Worm (Caenorhabditis elegans) whole organism, L4 larva: ENCODE data around the gene F23F12.3.

Experiments
- D1046.2 ChIP-seq: fragments of 200-800 bp; sonication (Bioruptor generic); IDR thresholded peaks from 2 replicates; pipeline ENCODE4 v1.3.6; 2022; ENCODE audit warnings: missing genetic modification characterization, missing compliant biosample characterization
- F26F4.8 ChIP-seq: fragments of 200-800 bp; sonication (Bioruptor generic); conservative IDR thresholded peaks from 2 replicates; pipeline ENCODE4 v1.3.6; 2022; ENCODE audit warnings: missing genetic modification characterization, missing compliant biosample characterization
- F49E8.2 ChIP-seq: sonication (generic microtip); optimal IDR thresholded peaks from 2 replicates; lab custom pipeline; 2016; ENCODE audit warnings: missing compliant biosample characterization, mild to moderate bottlenecking, missing genetic modification characterization, borderline replicate concordance
- Y105C5A.15 ChIP-seq: fragments of 200-800 bp; sonication (Bioruptor generic); IDR thresholded peaks from 2 replicates; pipeline ENCODE4 v1.3.6; 2022; ENCODE audit warnings: missing genetic modification characterization, missing compliant biosample characterization
- Y48G9A.11 ChIP-seq: fragments of 200-800 bp; sonication (Bioruptor generic); IDR thresholded peaks from 2 replicates; pipeline ENCODE4 v1.3.6; 2022; ENCODE audit warnings: missing genetic modification reagents, missing genetic modification characterization, missing compliant biosample characterization
- Y5F2A.4 ChIP-seq: fragments of 200-800 bp; sonication (Bioruptor generic); optimal IDR thresholded peaks from 2 replicates; lab custom pipeline; 2018; ENCODE audit warnings: mild to moderate bottlenecking, missing genetic modification characterization, missing compliant biosample characterization
- ZK546.5 ChIP-seq, 2 experiments: sonication (generic microtip); optimal IDR thresholded peaks; 2 replicates each; lab custom pipeline; 2017; ENCODE audit warnings: missing biosample characterization in 2 of 2, missing genetic modification characterization in 2 of 2
- aha-1 ChIP-seq: fragments of 150-350 bp; peaks from one replicate; lab custom pipeline; 2014; ENCODE audit warnings: missing biosample characterization, missing genetic modification characterization
- aly-2 ChIP-seq: sonication (generic microtip); optimal IDR thresholded peaks from 2 replicates; lab custom pipeline; 2018; ENCODE audit warnings: missing biosample characterization, missing genetic modification characterization
- attf-4 ChIP-seq: sonication (generic microtip); optimal IDR thresholded peaks from 3 replicates; lab custom pipeline; 2017; ENCODE audit warnings: missing biosample characterization, missing genetic modification characterization
- ceh-28 ChIP-seq: fragments of 150-350 bp; optimal IDR thresholded peaks from 2 replicates; lab custom pipeline; 2014; ENCODE audit warnings: missing biosample characterization, missing genetic modification reagents, missing genetic modification characterization
- ceh-44 ChIP-seq: fragments of 200-800 bp; sonication (Bioruptor generic); IDR thresholded peaks from 2 replicates; pipeline ENCODE4 v1.3.6; 2022; ENCODE audit warnings: missing genetic modification reagents, missing genetic modification characterization, missing compliant biosample characterization
- ceh-62 ChIP-seq: sonication (generic microtip); optimal IDR thresholded peaks from 2 replicates; lab custom pipeline; 2017; ENCODE audit warnings: missing biosample characterization, missing genetic modification characterization
- ces-1 ChIP-seq: fragments of 150-350 bp; sonication (generic microtip); optimal IDR thresholded peaks from 4 replicates; lab custom pipeline; 2014; ENCODE audit warnings: missing biosample characterization, missing genetic modification reagents, missing genetic modification characterization
- ctbp-1 ChIP-seq: fragments of 200-800 bp; sonication (Bioruptor generic); IDR thresholded peaks from 2 replicates; pipeline ENCODE4 v1.3.6; 2022; ENCODE audit warnings: missing genetic modification reagents, missing genetic modification characterization, missing compliant biosample characterization
- daf-16 ChIP-seq, 3 experiments: sonication (generic microtip); optimal IDR thresholded peaks; 2 replicates each; lab custom pipeline; 2016 to 2017; ENCODE audit warnings: missing genetic modification characterization in 3 of 3, missing genetic modification reagents in 3 of 3, mild to moderate bottlenecking in 2 of 3, missing compliant biosample characterization in 2 of 3, missing biosample characterization in 1 of 3, moderate library complexity in 1 of 3
- daf-19 ChIP-seq: fragments of 200-800 bp; sonication (Bioruptor generic); conservative IDR thresholded peaks from 2 replicates; pipeline ENCODE4 v1.3.6; 2022; ENCODE audit warnings: missing genetic modification characterization, missing compliant biosample characterization
- daf-8 ChIP-seq: fragments of 200-800 bp; sonication (Bioruptor generic); IDR thresholded peaks from 2 replicates; pipeline ENCODE4 v1.3.6; 2022; ENCODE audit warnings: missing genetic modification characterization, missing compliant biosample characterization
- dmd-8 ChIP-seq: fragments of 200-800 bp; sonication (Bioruptor generic); IDR thresholded peaks from 2 replicates; pipeline ENCODE4 v1.3.6; 2022; ENCODE audit warnings: missing genetic modification characterization, missing compliant biosample characterization
- dpl-1 ChIP-seq: fragments of 150-350 bp; optimal IDR thresholded peaks from 2 replicates; lab custom pipeline; 2014; ENCODE audit warnings: missing biosample characterization, missing genetic modification reagents, missing genetic modification characterization
- duxl-1 ChIP-seq: sonication (generic microtip); optimal IDR thresholded peaks from 2 replicates; lab custom pipeline; 2016; ENCODE audit warnings: mild to moderate bottlenecking, missing genetic modification characterization, moderate library complexity, missing compliant biosample characterization; ENCODE audit not compliant: poor library complexity
- egl-43 ChIP-seq: fragments of 200-800 bp; sonication (Bioruptor generic); IDR thresholded peaks from 2 replicates; pipeline ENCODE4 v1.3.6; 2022; ENCODE audit warnings: missing genetic modification reagents, missing genetic modification characterization, missing compliant biosample characterization
- hlh-30 ChIP-seq: sonication (generic microtip); optimal IDR thresholded peaks from 2 replicates; lab custom pipeline; 2017; ENCODE audit warnings: antibody characterized with exemption, mild to moderate bottlenecking, missing genetic modification characterization, missing compliant biosample characterization; ENCODE audit not compliant: insufficient read depth
- hmg-1.1 ChIP-seq: fragments of 200-800 bp; sonication (Bioruptor generic); IDR thresholded peaks from 2 replicates; pipeline ENCODE4 v1.3.6; 2022; ENCODE audit warnings: missing genetic modification reagents, missing genetic modification characterization, missing compliant biosample characterization
- jun-1 ChIP-seq: fragments of 150-350 bp; optimal IDR thresholded peaks from 2 replicates; lab custom pipeline; 2014; ENCODE audit warnings: missing biosample characterization, missing genetic modification reagents, missing genetic modification characterization
- lin-1 ChIP-seq: fragments of 200-800 bp; sonication (Bioruptor generic); IDR thresholded peaks from 2 replicates; pipeline ENCODE4 v1.3.6; 2022; ENCODE audit warnings: missing genetic modification reagents, missing genetic modification characterization, missing compliant biosample characterization
- lin-13 ChIP-seq: fragments of 150-350 bp; optimal IDR thresholded peaks from 2 replicates; lab custom pipeline; 2014; ENCODE audit warnings: missing biosample characterization, missing genetic modification reagents, missing genetic modification characterization
- lin-15B ChIP-seq: fragments of 150-350 bp; sonication (generic microtip); optimal IDR thresholded peaks from 3 replicates; lab custom pipeline; 2014; ENCODE audit warnings: missing biosample characterization, missing genetic modification characterization
- lin-29 ChIP-seq: fragments of 200-800 bp; sonication (Bioruptor generic); IDR thresholded peaks from 2 replicates; pipeline ENCODE4 v1.3.6; 2022; ENCODE audit warnings: missing genetic modification reagents, missing genetic modification characterization, missing compliant biosample characterization
- madf-9 ChIP-seq: fragments of 200-800 bp; sonication (Bioruptor generic); conservative IDR thresholded peaks from 2 replicates; pipeline ENCODE4 v1.3.6; 2022; ENCODE audit warnings: missing genetic modification reagents, missing genetic modification characterization, missing compliant biosample characterization
- mdt-29 ChIP-seq: fragments of 200-800 bp; sonication (Bioruptor generic); IDR thresholded peaks from 2 replicates; pipeline ENCODE4 v1.3.6; 2022; ENCODE audit warnings: missing genetic modification reagents, missing genetic modification characterization, missing compliant biosample characterization
- mep-1 ChIP-seq: fragments of 150-350 bp; sonication (generic microtip); optimal IDR thresholded peaks from 3 replicates; lab custom pipeline; 2014; ENCODE audit warnings: missing biosample characterization, missing genetic modification characterization
- mxl-2 ChIP-seq: fragments of 200-800 bp; sonication (Bioruptor generic); conservative IDR thresholded peaks from 2 replicates; pipeline ENCODE4 v1.3.6; 2022; ENCODE audit warnings: missing genetic modification reagents, missing genetic modification characterization, missing compliant biosample characterization
- nhr-10 ChIP-seq: fragments of 150-350 bp; optimal IDR thresholded peaks from 2 replicates; lab custom pipeline; 2014; ENCODE audit warnings: missing biosample characterization, missing genetic modification characterization
- nhr-237 ChIP-seq: sonication (generic microtip); optimal IDR thresholded peaks from 2 replicates; lab custom pipeline; 2017; ENCODE audit warnings: missing biosample characterization, missing genetic modification characterization
- nhr-42 ChIP-seq: fragments of 200-800 bp; sonication (Bioruptor generic); IDR thresholded peaks from 2 replicates; pipeline ENCODE4 v1.3.6; 2022; ENCODE audit warnings: missing genetic modification characterization, missing compliant biosample characterization
- nhr-77 ChIP-seq: fragments of 150-350 bp; optimal IDR thresholded peaks from 2 replicates; lab custom pipeline; 2014; ENCODE audit warnings: missing biosample characterization, missing genetic modification characterization
- pha-4 ChIP-seq, 2 experiments: fragments of 150-350 bp in 1 of 2; fragments of 200-800 bp in 1 of 2; sonication (Bioruptor generic) in 1 of 2; IDR thresholded peaks in 1 of 2; optimal IDR thresholded peaks in 1 of 2; 2 replicates each; pipeline versions ENCODE4 v1.3.6 to Lab custom; 2014 to 2022; ENCODE audit warnings: missing genetic modification characterization in 2 of 2, missing genetic modification reagents in 2 of 2, missing biosample characterization in 1 of 2, missing compliant biosample characterization in 1 of 2
- php-3 ChIP-seq: fragments of 200-800 bp; sonication (Bioruptor generic); IDR thresholded peaks from 2 replicates; pipeline ENCODE4 v1.3.6; 2022; ENCODE audit warnings: missing genetic modification reagents, missing genetic modification characterization, missing compliant biosample characterization
- pqm-1 ChIP-seq: sonication (generic microtip); optimal IDR thresholded peaks from 2 replicates; lab custom pipeline; 2017; ENCODE audit warnings: missing biosample characterization, missing genetic modification characterization
- rbr-2 ChIP-seq: sonication (generic microtip); optimal IDR thresholded peaks from 2 replicates; lab custom pipeline; 2016; ENCODE audit warnings: missing genotype, missing genetic modification characterization, missing compliant biosample characterization
- snpc-4 ChIP-seq: fragments of 150-350 bp; optimal IDR thresholded peaks from 2 replicates; lab custom pipeline; 2014; ENCODE audit warnings: missing biosample characterization, missing genetic modification characterization
- spr-1 ChIP-seq: sonication (generic microtip); optimal IDR thresholded peaks from 2 replicates; lab custom pipeline; 2016; ENCODE audit warnings: mild to moderate bottlenecking, missing genetic modification characterization, missing compliant biosample characterization
- unc-62 ChIP-seq, 3 experiments: fragments of 150-350 bp in 1 of 3; sonication (generic microtip); optimal IDR thresholded peaks in 2 of 3; peaks in 1 of 3; 1 replicate in 1 of 3; 2 replicates in 2 of 3; lab custom pipeline; 2014 to 2017; ENCODE audit warnings: missing biosample characterization in 3 of 3, missing genetic modification characterization in 3 of 3, missing genetic modification reagents in 3 of 3, missing genotype in 1 of 3
- vab-7 ChIP-seq: fragments of 200-800 bp; sonication (Bioruptor generic); IDR thresholded peaks from 2 replicates; pipeline ENCODE4 v1.3.6; 2022; ENCODE audit warnings: missing genetic modification reagents, missing genetic modification characterization, missing compliant biosample characterization
- zag-1 ChIP-seq: fragments of 150-350 bp; optimal IDR thresholded peaks from 2 replicates; lab custom pipeline; 2014; ENCODE audit warnings: missing biosample characterization, missing genetic modification characterization
- zfp-2 ChIP-seq: sonication (generic microtip); optimal IDR thresholded peaks from 2 replicates; lab custom pipeline; 2016; ENCODE audit warnings: mild to moderate bottlenecking, missing genetic modification characterization, missing compliant biosample characterization
- zip-11 ChIP-seq: fragments of 200-800 bp; sonication (Bioruptor generic); IDR thresholded peaks from 2 replicates; pipeline ENCODE4 v1.3.6; 2022; ENCODE audit warnings: missing genetic modification characterization, missing compliant biosample characterization
- zip-2 ChIP-seq: fragments of 150-350 bp; optimal IDR thresholded peaks from 2 replicates; lab custom pipeline; 2014; ENCODE audit warnings: missing biosample characterization, missing genetic modification characterization
- ztf-7 ChIP-seq: fragments of 150-350 bp; optimal IDR thresholded peaks from 2 replicates; lab custom pipeline; 2014; ENCODE audit warnings: missing biosample characterization, missing genetic modification characterization

Gene F23F12.3

ce11 chrIII:6464113-6464571 lies 36.2 kb upstream of the F23F12.3 start (continued):
- TF ChIP-seq unc-62 (GFP tag; optimal IDR thresholded peaks at IDR 0.05 in 1 of 2; lab: Kevin White, UChicago) = no peak
- TF ChIP-seq unc-62 (tag; optimal IDR thresholded peaks at IDR 0.05; lab: Kevin White, UChicago) = no peak
- peak; percentile 92 for TF ChIP-seq lin-1
- peak; percentile 93 for TF ChIP-seq egl-43 (GFP tag; lab: Robert Waterston, UW)
- no peak for TF ChIP-seq ceh-28
- no peak for TF ChIP-seq F49E8.2
- peak; percentile 84 for TF ChIP-seq nhr-42 (GFP tag; lab: Robert Waterston, UW)
- TF ChIP-seq lin-13 (GFP tag; lab: Kevin White, UChicago) = peak; percentile 71
- TF ChIP-seq jun-1 = peak; percentile 25
- TF ChIP-seq zag-1 = no peak
- TF ChIP-seq pqm-1 (tag; lab: Kevin White, UChicago) = peak; percentile 96
- TF ChIP-seq dmd-8 (GFP tag; lab: Robert Waterston, UW) = peak; percentile 88
- peak; percentile 76 for TF ChIP-seq madf-9 (GFP tag; lab: Robert Waterston, UW)
- no peak for TF ChIP-seq F26F4.8 (GFP tag; lab: Robert Waterston, UW)
- peak; percentile 82 to 84 for TF ChIP-seq daf-16 (GFP tag; optimal IDR thresholded peaks at IDR 0.05; lab: Kevin White, UChicago)
- peak; percentile 94 for TF ChIP-seq daf-16 (tag; optimal IDR thresholded peaks at IDR 0.05; lab: Kevin White, UChicago)
- no peak for TF ChIP-seq ztf-7 (tag; lab: Kevin White, UChicago)
- peak; percentile 46 for TF ChIP-seq Y5F2A.4 (GFP tag; lab: Kevin White, UChicago)
- peak; percentile 40; the same call in 1 of the 2 replicates for TF ChIP-seq Y48G9A.11 (GFP tag; lab: Robert Waterston, UW)
- TF ChIP-seq mep-1 (tag; lab: Kevin White, UChicago) = peak; percentile 91
- peak; percentile 11 for TF ChIP-seq zip-2
- TF ChIP-seq vab-7 (GFP tag; lab: Robert Waterston, UW) = peak; percentile 68
- peak; percentile 60 for TF ChIP-seq duxl-1 (tag; lab: Kevin White, UChicago)
- TF ChIP-seq php-3 = peak; percentile 88
- TF ChIP-seq ces-1 (GFP tag; lab: Kevin White, UChicago) = no peak
- peak; percentile 89 for TF ChIP-seq hmg-1.1
- TF ChIP-seq lin-29 (GFP tag; lab: Robert Waterston, UW) = no peak; the same call in 1 of the 2 replicates
- TF ChIP-seq Y105C5A.15 (GFP tag; lab: Robert Waterston, UW) = peak; percentile 81; the same call in 1 of the 2 replicates
- TF ChIP-seq mdt-29 = peak; percentile 85
- TF ChIP-seq D1046.2 (GFP tag; lab: Robert Waterston, UW) = peak; percentile 89
- no peak for TF ChIP-seq zip-11 (GFP tag; lab: Robert Waterston, UW)
- TF ChIP-seq ctbp-1 (GFP tag; lab: Robert Waterston, UW) = peak; percentile 89
- TF ChIP-seq attf-4 (tag; lab: Kevin White, UChicago) = no peak
- TF ChIP-seq ZK546.5 (tag; optimal IDR thresholded peaks at IDR 0.05; lab: Kevin White, UChicago) = no peak
- TF ChIP-seq mxl-2 = no peak; the same call in 1 of the 2 replicates
- TF ChIP-seq ceh-44 (GFP tag; lab: Robert Waterston, UW) = no peak
- TF ChIP-seq aha-1 (tag; lab: Kevin White, UChicago) = peak; percentile 95
- peak; percentile 93 for TF ChIP-seq rbr-2 (tag; lab: Kevin White, UChicago)
- TF ChIP-seq lin-15B (tag; lab: Kevin White, UChicago) = no peak
- peak; percentile 77 for TF ChIP-seq spr-1 (tag; lab: Kevin White, UChicago)
- peak; percentile 75 for TF ChIP-seq dpl-1 (GFP tag; lab: Kevin White, UChicago)
- TF ChIP-seq daf-19 = no peak
- TF ChIP-seq daf-8 (GFP tag; lab: Robert Waterston, UW) = no peak
- no peak for TF ChIP-seq aly-2 (tag; lab: Kevin White, UChicago)
- TF ChIP-seq nhr-77 (tag; lab: Kevin White, UChicago) = peak; percentile 85
- TF ChIP-seq ceh-62 = no peak
- TF ChIP-seq pha-4 (GFP tag; IDR thresholded peaks at IDR 0.05; lab: Robert Waterston, UW) = no peak; the same call in none of the 2 replicates
- peak; percentile 84 for TF ChIP-seq pha-4 (tag; optimal IDR thresholded peaks at IDR 0.05; lab: Kevin White, UChicago)
- no peak for TF ChIP-seq snpc-4
- TF ChIP-seq zfp-2 = peak; percentile 29
- no peak for TF ChIP-seq nhr-237 (tag; lab: Kevin White, UChicago)
- TF ChIP-seq nhr-10 (tag; lab: Kevin White, UChicago) = peak; percentile 63
- peak; percentile 95 for TF ChIP-seq hlh-30
